Fruit fly (Drosophila melanogaster) whole organism, pupa: ENCODE data around the gene CG14613.

Experiments
- CG10348 ChIP-seq: fragments of 200-800 bp; sonication (Bioruptor generic); IDR thresholded peaks from 2 replicates; pipeline ENCODE4 v1.3.6; 2022; ENCODE audit warnings: missing biosample characterization, missing genetic modification characterization
- CG12605 ChIP-seq: fragments of 200-800 bp; sonication (Bioruptor generic); IDR thresholded peaks from 2 replicates; pipeline ENCODE4 v1.3.6; 2022; ENCODE audit warnings: missing biosample characterization, missing genetic modification characterization
- CG13204 ChIP-seq: fragments of 200-800 bp; sonication (Bioruptor generic); optimal IDR thresholded peaks from 2 replicates; lab custom pipeline; 2018; ENCODE audit warnings: missing biosample characterization, mild to moderate bottlenecking, missing genetic modification characterization, moderate library complexity
- CG14655 ChIP-seq: fragments of 200-800 bp; sonication (Bioruptor generic); optimal IDR thresholded peaks from 3 replicates; lab custom pipeline; 2017; ENCODE audit warnings: mild to moderate bottlenecking, missing biosample characterization, missing genetic modification reagents, missing genetic modification characterization
- CG15710 ChIP-seq: fragments of 200-800 bp; sonication (Bioruptor generic); optimal IDR thresholded peaks from 2 replicates; lab custom pipeline; 2018; ENCODE audit warnings: missing biosample characterization, mild to moderate bottlenecking, missing genetic modification characterization, moderate library complexity
- CG17806 ChIP-seq: fragments of 200-800 bp; sonication (Bioruptor generic); optimal IDR thresholded peaks from 2 replicates; lab custom pipeline; 2018; ENCODE audit warnings: missing biosample characterization, mild to moderate bottlenecking, missing genetic modification characterization, moderate library complexity
- CG32121 ChIP-seq: fragments of 200-800 bp; sonication (Bioruptor generic); IDR thresholded peaks from 2 replicates; pipeline ENCODE4 v1.3.6; 2022; ENCODE audit warnings: missing biosample characterization, missing genetic modification characterization
- CG34367 ChIP-seq: fragments of 200-800 bp; sonication (Bioruptor generic); optimal IDR thresholded peaks from 2 replicates; lab custom pipeline; 2018; ENCODE audit warnings: missing biosample characterization, mild to moderate bottlenecking, missing genetic modification characterization
- CG4496 ChIP-seq: fragments of 200-800 bp; sonication (Bioruptor generic); IDR thresholded peaks from 3 replicates; pipeline ENCODE4 v1.3.6; 2022; ENCODE audit warnings: missing biosample characterization, missing genetic modification characterization
- CG8159 ChIP-seq: fragments of 200-800 bp; sonication (Bioruptor generic); optimal IDR thresholded peaks from 3 replicates; lab custom pipeline; 2018; ENCODE audit warnings: missing biosample characterization, mild to moderate bottlenecking, missing genetic modification characterization, moderate library complexity
- CG8301 ChIP-seq: fragments of 200-800 bp; sonication (Bioruptor generic); optimal IDR thresholded peaks from 2 replicates; lab custom pipeline; 2018; ENCODE audit warnings: missing biosample characterization, mild to moderate bottlenecking, missing genetic modification characterization
- CG9948 ChIP-seq: fragments of 200-800 bp; sonication (Bioruptor generic); optimal IDR thresholded peaks from 2 replicates; lab custom pipeline; 2018; ENCODE audit warnings: missing biosample characterization, mild to moderate bottlenecking, missing genetic modification characterization, moderate library complexity
- D1 ChIP-seq: fragments of 200-800 bp; sonication (Bioruptor generic); optimal IDR thresholded peaks from 2 replicates; lab custom pipeline; 2018; ENCODE audit warnings: missing biosample characterization, mild to moderate bottlenecking, missing genetic modification characterization, moderate library complexity
- EcR ChIP-seq: fragments of 200-800 bp; sonication (Bioruptor generic); optimal IDR thresholded peaks from 3 replicates; lab custom pipeline; 2019; ENCODE audit warnings: missing biosample characterization, missing genetic modification characterization, mild to moderate bottlenecking, moderate library complexity, missing genetic modification reagents
- Ets98B ChIP-seq: fragments of 200-800 bp; sonication (Bioruptor generic); IDR thresholded peaks from 2 replicates; pipeline ENCODE4 v1.3.6; 2022; ENCODE audit warnings: missing biosample characterization, missing genetic modification characterization
- Pif1A ChIP-seq: fragments of 200-800 bp; sonication (Bioruptor generic); optimal IDR thresholded peaks from 3 replicates; lab custom pipeline; 2016; ENCODE audit warnings: missing biosample characterization, missing genetic modification characterization
- Pif1B ChIP-seq: fragments of 200-800 bp; sonication (Bioruptor generic); optimal IDR thresholded peaks from 3 replicates; lab custom pipeline; 2016; ENCODE audit warnings: missing biosample characterization, missing genetic modification characterization
- Snoo ChIP-seq: fragments of 200-800 bp; sonication (Bioruptor generic); optimal IDR thresholded peaks from 3 replicates; lab custom pipeline; 2017; ENCODE audit warnings: missing biosample characterization, mild to moderate bottlenecking, missing genetic modification characterization, inconsistent platforms
- fd96Ca ChIP-seq: fragments of 200-800 bp; sonication (Bioruptor generic); IDR thresholded peaks from 3 replicates; pipeline ENCODE4 v1.3.6; 2022; ENCODE audit warnings: missing biosample characterization, missing genetic modification characterization
- gl ChIP-seq: fragments of 200-800 bp; sonication (Bioruptor generic); optimal IDR thresholded peaks from 2 replicates; lab custom pipeline; 2018; ENCODE audit warnings: missing biosample characterization, mild to moderate bottlenecking, missing genetic modification characterization
- rn ChIP-seq: fragments of 200-800 bp; sonication (Bioruptor generic); IDR thresholded peaks from 2 replicates; pipeline ENCODE4 v1.3.6; 2022; ENCODE audit warnings: missing biosample characterization, missing genetic modification characterization

CG14613 gene

dm6 chrX:22481860-22482544, 10.2 kb upstream of the CG14613 start, which contains the start of the genes Cp110 and CG12576:
Gene Cp110 (plus strand): TSS chrX:22482082.
Gene CG12576 (minus strand): TSS chrX:22482357.
- no peak for TF ChIP-seq EcR
- no peak for TF ChIP-seq CG8159 (tag; lab: Kevin White, UChicago)
- TF ChIP-seq Pif1A (GFP tag; lab: Kevin White, UChicago), result no peak
- TF ChIP-seq D1, result no peak
- no peak for TF ChIP-seq CG9948 (tag; lab: Kevin White, UChicago)
- TF ChIP-seq, all 21 proteins: peak for 0

- TF ChIP-seq CG13204 (GFP tag; lab: Kevin White, UChicago), result no peak
- 0 out of 3 replicates have a peak, but pooled peaks have one; percentile 9 for TF ChIP-seq fd96Ca
- TF ChIP-seq CG17806, result no peak
- no peak for TF ChIP-seq CG8301
- peak; percentile 9 for TF ChIP-seq gl (tag; lab: Kevin White, UChicago)
- no peak for TF ChIP-seq CG10348 (GFP tag; lab: Robert Waterston, UW)
- TF ChIP-seq CG9948 (tag; lab: Kevin White, UChicago), result no peak
- no peak for TF ChIP-seq D1
- peak; percentile 35 for TF ChIP-seq CG14655 (GFP tag; lab: Kevin White, UChicago)
- TF ChIP-seq EcR, result no peak
- no peak for TF ChIP-seq CG34367 (tag; lab: Kevin White, UChicago)
- peak; percentile 38; the same call in 1 of the 3 replicates for TF ChIP-seq CG4496 (GFP tag; lab: Robert Waterston, UW)
- no peak for TF ChIP-seq Snoo
- TF ChIP-seq CG32121 (GFP tag; lab: Robert Waterston, UW), result 0 out of 2 replicates have a peak, but pooled peaks have one; percentile 18
- no peak for TF ChIP-seq CG15710 (tag; lab: Kevin White, UChicago)
- TF ChIP-seq CG8159 (tag; lab: Kevin White, UChicago), result no peak
- TF ChIP-seq rn (GFP tag; lab: Robert Waterston, UW), result no peak
- peak; percentile 47 for TF ChIP-seq CG12605
- no peak for TF ChIP-seq Pif1B (GFP tag; lab: Kevin White, UChicago)
- peak; percentile 5 for TF ChIP-seq Pif1A (GFP tag; lab: Kevin White, UChicago)
- TF ChIP-seq Ets98B (GFP tag; lab: Robert Waterston, UW), result no peak
Measured at dm6 chrX:22481131-22481530, 9.3 kb upstream of the CG14613 start.

- no peak for TF ChIP-seq gl (tag; lab: Kevin White, UChicago)
Measured at dm6 chrX:22480612-22481011, 8.8 kb upstream of the CG14613 start.

- TF ChIP-seq CG8301 (peak; percentile 64), CG15710 (tag; lab: Kevin White, UChicago) (peak; percentile 33), Snoo (peak; percentile 75), Pif1B (GFP tag; lab: Kevin White, UChicago) (peak; percentile 45), CG17806 (peak; percentile 23), CG32121 (GFP tag; lab: Robert Waterston, UW) (peak; percentile 25; the same call in 1 of the 2 replicates), EcR (no peak), fd96Ca (0 out of 3 replicates have a peak, but pooled peaks have one; percentile 20), CG12605 (no peak), CG8159 (tag; lab: Kevin White, UChicago) (peak; percentile 31), CG34367 (tag; lab: Kevin White, UChicago) (peak; percentile 28), Ets98B (GFP tag; lab: Robert Waterston, UW) (peak; percentile 18; the same call in 1 of the 2 replicates), gl (tag; lab: Kevin White, UChicago) (no peak), CG13204 (GFP tag; lab: Kevin White, UChicago) (no peak), CG9948 (tag; lab: Kevin White, UChicago) (peak; percentile 19), Pif1A (GFP tag; lab: Kevin White, UChicago) (peak; percentile 64)
Measured at dm6 chrX:22479207-22479820, 7.5 kb upstream of the CG14613 start.

- no peak for TF ChIP-seq rn (GFP tag; lab: Robert Waterston, UW)
- TF ChIP-seq CG15710 (tag; lab: Kevin White, UChicago), result no peak
- no peak for TF ChIP-seq CG10348 (GFP tag; lab: Robert Waterston, UW)
Measured at dm6 chrX:22477689-22478590, 6.1 kb upstream of the CG14613 start.

dm6 chrX:22474881-22475280, 3.1 kb upstream of the CG14613 start:
- TF ChIP-seq rn (GFP tag; lab: Robert Waterston, UW), result no peak
- no peak for TF ChIP-seq CG34367 (tag; lab: Kevin White, UChicago)
- TF ChIP-seq, all 21 proteins: peak for 0
